Worm (Caenorhabditis elegans): Measurements from ENCODE around the gene R160.3.

DNA sequence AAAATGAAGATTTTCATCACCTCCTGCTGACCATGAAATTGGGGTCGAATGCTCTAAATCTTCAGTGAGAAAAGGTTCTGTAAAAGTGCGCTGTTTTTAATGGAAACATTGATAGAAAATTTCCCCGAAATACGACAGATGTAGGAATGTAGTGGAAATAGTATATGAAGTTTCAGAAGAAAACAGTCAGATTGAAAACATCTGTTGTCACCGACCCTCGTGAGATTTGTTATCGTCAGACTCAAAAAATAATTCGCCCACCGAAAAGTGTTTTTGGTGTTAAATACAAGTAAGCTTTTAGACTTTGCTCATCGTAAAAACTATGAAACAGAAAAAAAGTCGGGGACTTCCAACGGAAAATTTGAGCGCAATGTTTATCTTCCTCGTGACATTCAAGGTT is 1.3 kb downstream of the R160.3 start, which contains the start of gene F14H12.8:
- TF ChIP-seq jun-1 (tag; optimal IDR thresholded peaks at IDR 0.05): no peak
- no peak for TF ChIP-seq aly-2 (tag; optimal IDR thresholded peaks at IDR 0.05)
- TF ChIP-seq lir-3 (tag; optimal IDR thresholded peaks at IDR 0.05): no peak
- no peak for TF ChIP-seq Y48G9A.11 (GFP tag; IDR thresholded peaks at IDR 0.05)
- TF ChIP-seq daf-8 (GFP tag; IDR thresholded peaks at IDR 0.05): no peak
- no peak for TF ChIP-seq egl-27 (tag; optimal IDR thresholded peaks at IDR 0.05)
- TF ChIP-seq snpc-4 (tag; optimal IDR thresholded peaks at IDR 0.05): no peak
- TF ChIP-seq pha-4 (GFP tag; IDR thresholded peaks at IDR 0.05): no peak
- TF ChIP-seq pha-4 (tag; optimal IDR thresholded peaks at IDR 0.05): no peak
- TF ChIP-seq unc-62 (GFP tag; optimal IDR thresholded peaks at IDR 0.05 in 1 of 2): no peak
- no peak for TF ChIP-seq unc-62 (tag; optimal IDR thresholded peaks at IDR 0.05)
- TF ChIP-seq skn-1 (tag; optimal IDR thresholded peaks at IDR 0.05): no peak
- TF ChIP-seq dmd-8 (GFP tag; IDR thresholded peaks at IDR 0.05): no peak
